Worm (Caenorhabditis elegans): ENCODE results near the gene F16F9.3.
A peak's percentile ranks its signal among the peaks of the same experiment; 100 is the strongest.

Gene F16F9.3

DNA sequence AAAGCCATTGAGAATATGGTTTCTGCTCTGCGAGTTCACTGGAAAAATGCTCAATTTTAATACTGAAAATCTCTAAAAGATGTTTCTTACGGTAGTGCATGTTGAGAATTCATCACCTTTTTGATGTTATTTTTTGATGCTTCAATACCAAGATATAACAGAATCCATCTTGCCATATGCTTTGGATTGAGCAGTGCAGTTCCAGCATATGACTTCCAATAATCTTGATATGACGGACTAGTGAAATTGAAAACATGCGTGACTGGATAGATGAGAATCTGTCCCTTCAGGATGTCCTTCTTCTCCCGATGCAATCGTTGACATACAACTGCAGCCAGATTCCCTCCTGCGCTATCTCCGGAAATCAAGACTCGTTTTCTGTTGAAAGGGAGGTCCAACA is 3.5 kb downstream of the F16F9.3 start:
- TF ChIP-seq isw-1 (GFP tag; IDR thresholded peaks at IDR 0.05) (no peak), blmp-1 (tag; optimal IDR thresholded peaks at IDR 0.05) (peak; percentile 48)

DNA sequence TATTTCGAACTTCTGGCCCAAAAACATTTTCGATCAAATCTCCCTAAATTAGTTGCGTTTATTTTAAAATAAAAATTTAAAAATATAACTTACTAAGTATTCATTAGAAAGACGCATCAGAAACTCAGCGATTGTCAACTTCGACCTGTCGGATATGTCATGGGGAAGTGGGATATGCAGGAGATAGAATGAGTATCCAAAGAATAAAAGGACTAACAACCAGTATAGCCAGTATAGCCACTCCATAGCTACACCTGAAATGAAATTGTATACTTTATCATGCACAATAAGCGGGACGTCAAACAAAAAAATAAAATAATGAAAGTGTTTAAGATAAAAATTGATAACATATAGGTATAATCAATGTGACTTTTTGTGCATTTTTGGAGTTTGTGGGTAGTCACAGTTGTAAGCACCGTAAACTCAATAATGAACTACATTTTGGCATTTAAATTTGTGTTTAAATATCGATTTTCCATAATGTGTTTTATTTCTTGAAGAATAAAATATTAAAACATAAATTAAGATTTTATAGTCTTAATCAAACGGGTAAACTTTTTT is 5.8 kb downstream of the F16F9.3 start, which contains the start of gene F16F9.4:
TSS of gene F16F9.4 (minus strand) at position 276 of the 561 bp plus-strand sequence.
- TF ChIP-seq ets-5 (GFP tag; IDR thresholded peaks at IDR 0.05) (no peak), hlh-4 (tag; optimal IDR thresholded peaks at IDR 0.05) (no peak), jun-1 (tag; optimal IDR thresholded peaks at IDR 0.05) (no peak), nhr-28 (tag; optimal IDR thresholded peaks at IDR 0.05) (no peak), efl-3 (GFP tag; optimal IDR thresholded peaks at IDR 0.05) (no peak), mab-9 (GFP tag; IDR thresholded peaks at IDR 0.05) (no peak), nhr-12 (tag; optimal IDR thresholded peaks at IDR 0.05) (no peak), elt-2 (tag; optimal IDR thresholded peaks at IDR 0.05) (peak; percentile 54), efl-1 (optimal IDR thresholded peaks at IDR 0.05) (no peak), efl-1 (GFP tag; optimal IDR thresholded peaks at IDR 0.05 in 1 of 2) (peak in 1 of 2 experiments; percentile 68), lsy-2 (tag; optimal IDR thresholded peaks at IDR 0.05) (no peak), nhr-11 (tag; optimal IDR thresholded peaks at IDR 0.05) (no peak), vab-15 (tag; optimal IDR thresholded peaks at IDR 0.05) (no peak), sptf-1 (tag; optimal IDR thresholded peaks at IDR 0.05) (no peak), mep-1 (tag; optimal IDR thresholded peaks at IDR 0.05) (no peak), nhr-84 (tag; optimal IDR thresholded peaks at IDR 0.05) (no peak), snu-23 (GFP tag; optimal IDR thresholded peaks at IDR 0.05) (no peak)

DNA sequence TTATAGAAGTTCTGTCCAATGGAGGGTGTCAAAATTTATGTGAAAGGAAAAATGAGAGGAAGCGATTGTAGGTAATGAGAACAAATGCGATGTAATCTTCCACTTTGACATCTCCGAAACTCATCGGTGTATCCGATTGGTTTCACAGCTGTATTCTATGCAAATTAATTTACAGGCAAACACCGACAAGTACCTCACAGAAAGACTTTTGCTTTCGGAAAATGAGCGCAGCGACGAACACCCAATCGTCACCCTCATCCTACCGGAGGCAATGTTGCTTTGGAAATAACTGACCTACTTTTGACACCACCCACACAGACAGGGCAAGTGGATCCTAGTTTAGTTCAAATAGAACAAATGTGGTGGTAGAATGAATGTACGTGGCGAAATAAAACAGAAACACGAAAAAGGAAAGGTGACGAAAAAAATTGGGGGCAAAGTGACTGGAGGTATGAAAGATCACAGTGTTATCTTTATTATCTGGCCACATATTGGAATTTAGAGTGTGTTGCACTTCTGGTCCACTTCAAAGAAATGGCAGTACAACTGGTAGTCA is 6.6 kb downstream of the F16F9.3 start:
- no peak for TF ChIP-seq sptf-1 (tag; optimal IDR thresholded peaks at IDR 0.05)
- peak; percentile 57 for TF ChIP-seq blmp-1 (tag; optimal IDR thresholded peaks at IDR 0.05)
- no peak for TF ChIP-seq isw-1 (GFP tag; IDR thresholded peaks at IDR 0.05)
- no peak for TF ChIP-seq unc-130 (tag; optimal IDR thresholded peaks at IDR 0.05)
- no peak for TF ChIP-seq irx-1 (tag; optimal IDR thresholded peaks at IDR 0.05)

DNA sequence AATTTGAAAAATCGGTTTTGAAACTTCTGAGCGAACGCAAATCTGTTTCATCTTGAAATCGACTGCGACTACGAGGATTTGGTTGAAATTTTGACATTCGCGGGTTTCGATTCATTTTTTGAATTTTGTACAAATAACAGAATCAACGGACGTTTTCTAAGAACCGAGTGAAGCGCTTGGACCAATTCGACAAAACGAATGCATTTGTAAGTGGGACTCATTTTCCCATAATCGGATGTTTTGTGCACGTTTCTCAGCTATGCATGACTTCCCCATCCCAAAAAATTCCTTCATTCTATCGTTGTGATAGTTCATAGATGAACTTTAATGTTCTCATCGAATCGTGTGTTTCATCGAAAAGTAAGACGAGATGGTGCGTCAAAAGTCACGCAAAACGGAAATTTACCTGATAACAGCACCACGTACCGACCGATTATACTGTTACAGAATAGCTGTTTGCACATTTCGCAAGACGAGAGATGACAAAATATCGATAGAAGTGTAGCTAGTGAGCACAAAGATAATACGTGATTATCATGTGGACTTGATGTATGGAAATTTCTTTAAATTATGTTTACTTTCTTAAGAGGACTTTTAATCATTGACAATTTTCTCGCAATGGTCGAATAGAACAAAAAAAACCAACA is 12.8 kb downstream of the F16F9.3 start, which contains the start of gene mec-10:
TSS of gene mec-10 (minus strand) at position 189 of the 647 bp plus-strand sequence.
- TF ChIP-seq nhr-71 (tag; optimal IDR thresholded peaks at IDR 0.05) (peak; percentile 14), efl-1 (optimal IDR thresholded peaks at IDR 0.05) (no peak), efl-1 (GFP tag; optimal IDR thresholded peaks at IDR 0.05 in 1 of 2) (peak in 1 of 2 experiments; percentile 31), mdl-1 (tag; optimal IDR thresholded peaks at IDR 0.05) (peak in 1 of 2 experiments; percentile 33), elt-2 (tag; optimal IDR thresholded peaks at IDR 0.05) (peak; percentile 95), unc-86 (tag; optimal IDR thresholded peaks at IDR 0.05) (peak; percentile 52), C34B4.2 (tag; optimal IDR thresholded peaks at IDR 0.05) (no peak), lin-35 (GFP tag; optimal IDR thresholded peaks at IDR 0.05) (peak in 1 of 2 experiments; percentile 41), sox-4 (tag; optimal IDR thresholded peaks at IDR 0.05) (no peak)

DNA sequence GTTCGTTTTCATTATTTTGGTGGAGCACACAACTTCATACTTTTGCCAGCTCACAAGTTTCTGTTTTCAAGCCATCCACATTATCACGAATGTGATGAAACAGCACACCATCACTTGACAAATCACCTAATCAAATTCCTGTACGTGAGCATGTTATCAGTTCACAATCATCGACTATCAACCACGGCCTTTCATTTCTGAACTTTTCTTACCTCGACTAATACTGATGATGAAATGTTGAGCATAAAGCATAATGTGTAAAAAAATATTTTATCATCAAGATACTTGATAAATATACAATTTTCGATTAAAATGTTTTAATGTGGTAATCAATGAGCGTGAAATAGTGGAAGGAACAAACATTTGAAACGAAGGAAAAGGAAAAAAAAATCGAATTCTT is 16.1 kb downstream of the F16F9.3 start:
- TF ChIP-seq lsy-2 (tag; optimal IDR thresholded peaks at IDR 0.05) (peak in 1 of 2 experiments; percentile 21), C34B4.2 (tag; optimal IDR thresholded peaks at IDR 0.05) (no peak), elt-2 (tag; optimal IDR thresholded peaks at IDR 0.05) (peak; percentile 99), snpc-4 (tag; optimal IDR thresholded peaks at IDR 0.05) (no peak), jun-1 (tag; optimal IDR thresholded peaks at IDR 0.05) (peak; percentile 33), lin-14 (GFP tag; optimal IDR thresholded peaks at IDR 0.05) (peak; percentile 12), lin-13 (GFP tag; optimal IDR thresholded peaks at IDR 0.05) (no peak), dpl-1 (GFP tag; optimal IDR thresholded peaks at IDR 0.05) (no peak), isw-1 (GFP tag; IDR thresholded peaks at IDR 0.05) (no peak), nhr-71 (tag; optimal IDR thresholded peaks at IDR 0.05) (peak; percentile 56), nhr-76 (tag; optimal IDR thresholded peaks at IDR 0.05) (no peak), nhr-77 (tag; optimal IDR thresholded peaks at IDR 0.05) (no peak), lir-3 (tag; optimal IDR thresholded peaks at IDR 0.05; ENCODE audit: poor library complexity) (no peak), nhr-90 (tag; optimal IDR thresholded peaks at IDR 0.05; ENCODE audit: poor library complexity) (peak; percentile 53), ceh-82 (tag; optimal IDR thresholded peaks at IDR 0.05) (no peak), unc-62 (GFP tag; optimal IDR thresholded peaks at IDR 0.05) (no peak), F16B12.6 (tag; optimal IDR thresholded peaks at IDR 0.05) (no peak), swsn-7 (tag; optimal IDR thresholded peaks at IDR 0.05) (no peak), hlh-4 (tag; optimal IDR thresholded peaks at IDR 0.05) (no peak), unc-130 (tag; optimal IDR thresholded peaks at IDR 0.05) (no peak), nhr-85 (tag) (no peak), nhr-20 (tag; optimal IDR thresholded peaks at IDR 0.05) (peak; percentile 56), aly-2 (tag; optimal IDR thresholded peaks at IDR 0.05) (no peak), nhr-12 (tag; optimal IDR thresholded peaks at IDR 0.05) (no peak), xbp-1 (tag; optimal IDR thresholded peaks at IDR 0.05) (no peak)

All from whole organism, L1 larva.